Worm (Caenorhabditis elegans): ENCODE data around the gene fbxa-155.
"Not testable (repeated sequence)": the region's sequence is repeated elsewhere in the genome, so short reads cannot be mapped to it uniquely, and the experiment has no call there.

fbxa-155 gene

DNA sequence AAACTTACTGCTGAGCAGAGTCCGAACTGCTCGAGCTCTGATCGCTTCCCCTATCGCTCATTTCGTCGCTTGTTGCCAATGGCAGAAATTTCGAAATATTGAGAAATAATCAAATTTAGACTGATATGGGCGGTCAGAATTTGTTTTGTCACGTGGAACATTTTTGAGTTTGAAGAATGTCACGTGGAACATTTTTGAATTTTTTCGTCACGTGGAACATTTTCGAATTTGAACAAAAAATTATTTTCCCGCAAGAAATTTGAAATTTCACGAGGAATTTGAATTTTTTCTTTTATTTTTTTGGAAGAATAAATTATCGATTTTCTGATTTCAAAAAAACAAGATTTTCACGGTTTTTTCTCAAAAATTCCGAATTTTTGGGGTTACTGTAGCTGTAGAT is at the start of gene fbxa-155:
fbxa-155 (minus strand) TSS at position 101 of the 400 bp plus-strand sequence.
- TF ChIP-seq hpl-2 (GFP tag; optimal IDR thresholded peaks at IDR 0.05) (no peak), Y116A8C.19 (tag; optimal IDR thresholded peaks at IDR 0.05; ENCODE audit: borderline replicate concordance) (no peak), efl-1 (optimal IDR thresholded peaks at IDR 0.05) (no peak), efl-1 (GFP tag; optimal IDR thresholded peaks at IDR 0.05 in 1 of 2) (no peak), nhr-12 (tag; optimal IDR thresholded peaks at IDR 0.05) (no peak), snpc-4 (tag; optimal IDR thresholded peaks at IDR 0.05) (no peak), mdl-1 (tag; optimal IDR thresholded peaks at IDR 0.05) (no peak), isw-1 (GFP tag; IDR thresholded peaks at IDR 0.05) (no peak), nhr-28 (tag; optimal IDR thresholded peaks at IDR 0.05) (no peak), ets-5 (GFP tag; IDR thresholded peaks at IDR 0.05) (no peak), zag-1 (tag; optimal IDR thresholded peaks at IDR 0.05) (no peak), lin-15B (tag; optimal IDR thresholded peaks at IDR 0.05) (no peak), snu-23 (GFP tag; optimal IDR thresholded peaks at IDR 0.05) (no peak), lin-13 (GFP tag; optimal IDR thresholded peaks at IDR 0.05) (no peak), ceh-90 (tag; optimal IDR thresholded peaks at IDR 0.05) (no peak), skn-1 (tag; optimal IDR thresholded peaks at IDR 0.05) (no peak)

ce11 chrIII:10059002-10059401 is 49.0 kb upstream of the fbxa-155 start, which contains the start of gene T16G12.8:
Gene T16G12.8 (plus strand): TSS chrIII:10059302.
- no peak for TF ChIP-seq Y116A8C.19 (tag; optimal IDR thresholded peaks at IDR 0.05; ENCODE audit: borderline replicate concordance)
- TF ChIP-seq tlp-1 (tag; optimal IDR thresholded peaks at IDR 0.05): no peak
- TF ChIP-seq tbx-2 (tag; optimal IDR thresholded peaks at IDR 0.05): no peak
- no peak for TF ChIP-seq pax-3 (tag; optimal IDR thresholded peaks at IDR 0.05)
- TF ChIP-seq elt-3 (tag; optimal IDR thresholded peaks at IDR 0.05): no peak
- TF ChIP-seq unc-130 (tag; optimal IDR thresholded peaks at IDR 0.05): no peak
- no peak for TF ChIP-seq C34B4.2 (tag; optimal IDR thresholded peaks at IDR 0.05)
- no peak for TF ChIP-seq lsy-2 (tag; optimal IDR thresholded peaks at IDR 0.05)
- TF ChIP-seq rnt-1 (tag; optimal IDR thresholded peaks at IDR 0.05): no peak
- no peak for TF ChIP-seq grh-1 (GFP tag; IDR thresholded peaks at IDR 0.05)
- TF ChIP-seq zip-4 (GFP tag; optimal IDR thresholded peaks at IDR 0.05): no peak
- no peak for TF ChIP-seq mep-1 (tag; optimal IDR thresholded peaks at IDR 0.05)
- TF ChIP-seq unc-86 (tag; optimal IDR thresholded peaks at IDR 0.05): no peak

DNA sequence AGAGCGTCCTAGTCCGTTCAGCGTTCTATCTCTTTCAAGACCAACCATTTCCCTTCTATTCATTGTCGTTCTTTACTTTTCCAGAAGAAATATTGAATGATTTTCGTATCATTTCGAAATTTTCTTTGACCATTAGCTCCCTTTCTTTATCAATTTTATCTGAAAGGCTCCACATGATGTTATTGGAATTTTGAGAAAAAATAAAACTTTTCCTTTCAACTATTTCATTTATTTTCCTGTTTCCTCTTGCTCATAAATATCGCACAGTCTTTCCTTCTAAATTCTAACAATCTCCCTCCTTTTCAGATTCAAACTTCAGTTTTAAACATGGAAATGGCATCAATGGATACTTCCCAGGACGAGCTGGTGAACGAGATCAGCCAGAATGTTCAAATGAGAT is 47.5 kb upstream of the fbxa-155 start, which contains the start of gene T16G12.4:
T16G12.4 (plus strand) TSS at position 301 of the 400 bp plus-strand sequence.
- no peak for TF ChIP-seq unc-62 (GFP tag; optimal IDR thresholded peaks at IDR 0.05)
- TF ChIP-seq nhr-84 (tag; optimal IDR thresholded peaks at IDR 0.05): no peak
- no peak for TF ChIP-seq hpl-2 (GFP tag; optimal IDR thresholded peaks at IDR 0.05)
- TF ChIP-seq blmp-1 (tag; optimal IDR thresholded peaks at IDR 0.05): no peak

DNA sequence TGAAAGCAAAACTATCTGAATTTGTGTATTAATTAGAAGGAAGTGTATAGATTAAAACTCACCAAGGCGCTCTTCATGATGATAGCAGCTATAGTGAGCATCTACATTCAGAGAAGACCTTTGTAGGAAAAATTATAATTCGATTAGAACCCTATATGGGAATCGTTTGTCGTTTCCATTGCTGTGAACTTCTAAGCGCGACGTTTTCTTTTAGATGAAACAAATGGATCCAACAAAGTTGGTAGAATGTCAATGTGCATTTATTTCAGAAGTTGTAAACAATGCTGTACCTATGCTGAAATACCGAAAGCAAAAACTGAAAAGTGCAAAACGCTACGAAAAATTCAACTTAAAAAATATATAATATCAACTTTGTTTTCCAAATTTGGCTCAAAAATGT is 46.0 kb upstream of the fbxa-155 start, which contains the start of gene T16G12.10:
T16G12.10 (minus strand) TSS at position 101 of the 400 bp plus-strand sequence.
- TF ChIP-seq ceh-90 (tag; optimal IDR thresholded peaks at IDR 0.05): no peak
- no peak for TF ChIP-seq nhr-20 (tag; optimal IDR thresholded peaks at IDR 0.05)
- no peak for TF ChIP-seq Y116A8C.19 (tag; optimal IDR thresholded peaks at IDR 0.05; ENCODE audit: borderline replicate concordance)

ce11 chrIII:10053312-10053711 is 43.3 kb upstream of the fbxa-155 start, which contains the start of gene T16G12.12:
Gene T16G12.12 (plus strand): TSS chrIII:10053612.
- TF ChIP-seq aha-1, egl-13, nhr-28 (tag; optimal IDR thresholded peaks at IDR 0.05): not testable (repeated sequence)

DNA sequence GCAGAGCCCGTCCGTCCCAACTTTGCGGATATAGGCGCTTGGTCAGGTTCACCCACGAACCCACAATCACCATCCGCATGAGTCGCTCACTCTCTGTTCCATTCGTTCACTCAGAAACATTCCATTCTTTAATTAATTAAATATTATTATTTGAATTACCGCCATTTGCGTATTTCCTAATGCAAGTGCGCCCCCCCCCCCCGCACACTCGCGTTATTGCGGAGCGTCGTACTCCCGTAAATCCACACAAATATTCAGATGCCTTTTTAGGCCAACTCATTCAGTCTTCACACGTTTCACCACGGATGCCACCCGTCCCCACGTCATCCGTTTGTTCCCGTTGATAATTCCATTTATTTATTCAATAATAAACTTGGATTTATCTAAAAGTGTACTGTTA is 40.3 kb upstream of the fbxa-155 start, which contains the start of gene T16G12.3:
T16G12.3 (plus strand) TSS at position 301 of the 400 bp plus-strand sequence.
- not testable (repeated sequence) for TF ChIP-seq unc-98 (GFP tag; IDR thresholded peaks at IDR 0.05); fos-1 (tag; optimal IDR thresholded peaks at IDR 0.05); Y116A8C.19 (tag; optimal IDR thresholded peaks at IDR 0.05; ENCODE audit: borderline replicate concordance)

Data from whole organism, L1 larva.